Worm (Caenorhabditis elegans) whole organism, L2 larva: ENCODE measurements around the gene C14A4.6.

ENCODE experiments used
- C34F6.9 ChIP-seq: fragments of 150-350 bp; optimal IDR thresholded peaks from 2 replicates; lab custom pipeline; 2014; ENCODE audit warnings: missing biosample characterization, missing genetic modification characterization
- F13H6.1 ChIP-seq: sonication (generic microtip); optimal IDR thresholded peaks from 2 replicates; lab custom pipeline; 2016; ENCODE audit warnings: missing genetic modification characterization, missing compliant biosample characterization
- R02D3.7 ChIP-seq: fragments of 150-350 bp; optimal IDR thresholded peaks from 2 replicates; lab custom pipeline; 2014; ENCODE audit warnings: missing biosample characterization, missing genetic modification characterization
- Y55F3AM.14 ChIP-seq: fragments of 200-800 bp; sonication (Bioruptor generic); optimal IDR thresholded peaks from 2 replicates; lab custom pipeline; 2018; ENCODE audit warnings: mild to moderate bottlenecking, missing genetic modification characterization, missing compliant biosample characterization
- ZK546.5 ChIP-seq: sonication (generic microtip); optimal IDR thresholded peaks from 2 replicates; lab custom pipeline; 2017; ENCODE audit warnings: missing biosample characterization, missing genetic modification characterization
- alr-1 ChIP-seq: fragments of 150-350 bp; optimal IDR thresholded peaks from 2 replicates; lab custom pipeline; 2014; ENCODE audit warnings: missing biosample characterization, missing genetic modification characterization
- aly-2 ChIP-seq: fragments of 150-350 bp; optimal IDR thresholded peaks from 2 replicates; lab custom pipeline; 2014; ENCODE audit warnings: missing biosample characterization, missing genetic modification characterization
- ama-1 ChIP-seq: fragments of 150-350 bp; optimal IDR thresholded peaks from 2 replicates; lab custom pipeline; 2018; ENCODE audit warnings: inconsistent platforms
- blmp-1 ChIP-seq: sonication (generic microtip); optimal IDR thresholded peaks from 2 replicates; lab custom pipeline; 2017; ENCODE audit warnings: missing genetic modification characterization, mild to moderate bottlenecking, missing compliant biosample characterization, antibody characterized with exemption, moderate library complexity; ENCODE audit not compliant: insufficient read depth
- ceh-16 ChIP-seq: fragments of 150-350 bp; optimal IDR thresholded peaks from 2 replicates; lab custom pipeline; 2014; ENCODE audit warnings: missing biosample characterization, missing genetic modification characterization
- ceh-82 ChIP-seq: fragments of 150-350 bp; optimal IDR thresholded peaks from 2 replicates; lab custom pipeline; 2014; ENCODE audit warnings: missing biosample characterization, missing genetic modification characterization
- crh-2 ChIP-seq: sonication (generic microtip); optimal IDR thresholded peaks from 2 replicates; lab custom pipeline; 2017; ENCODE audit warnings: missing biosample characterization, missing genetic modification characterization
- dmd-4 ChIP-seq: sonication (generic microtip); optimal IDR thresholded peaks from 2 replicates; lab custom pipeline; 2017; ENCODE audit warnings: missing biosample characterization, missing genetic modification characterization
- egl-27 ChIP-seq: sonication (generic microtip); optimal IDR thresholded peaks from 3 replicates; lab custom pipeline; 2017; ENCODE audit warnings: missing biosample characterization, missing genetic modification reagents, missing genetic modification characterization
- elt-1 ChIP-seq: fragments of 150-350 bp; optimal IDR thresholded peaks from 2 replicates; lab custom pipeline; 2014; ENCODE audit warnings: missing biosample characterization, missing genetic modification characterization
- elt-3 ChIP-seq: sonication (generic microtip); optimal IDR thresholded peaks from 2 replicates; lab custom pipeline; 2017; ENCODE audit warnings: missing biosample characterization, missing genetic modification characterization
- fos-1 ChIP-seq: fragments of 150-350 bp; optimal IDR thresholded peaks from 2 replicates; lab custom pipeline; 2014; ENCODE audit warnings: missing biosample characterization, missing genetic modification characterization
- gmeb-1 ChIP-seq: fragments of 150-350 bp; optimal IDR thresholded peaks from 2 replicates; lab custom pipeline; 2014; ENCODE audit warnings: missing biosample characterization, missing genetic modification characterization
- lin-11 ChIP-seq: fragments of 150-350 bp; sonication (generic microtip); optimal IDR thresholded peaks from 2 replicates; lab custom pipeline; 2014; ENCODE audit warnings: missing biosample characterization, missing genetic modification characterization, inconsistent platforms, mixed read lengths
- lin-13 ChIP-seq: fragments of 150-350 bp; optimal IDR thresholded peaks from 2 replicates; lab custom pipeline; 2014; ENCODE audit warnings: missing biosample characterization, missing genetic modification reagents, missing genetic modification characterization
- lin-39 ChIP-seq: fragments of 150-350 bp; optimal IDR thresholded peaks from 2 replicates; lab custom pipeline; 2014; ENCODE audit warnings: missing biosample characterization, missing genetic modification reagents, missing genetic modification characterization
- lsy-2 ChIP-seq, 2 experiments: fragments of 150-350 bp in 1 of 2; sonication (generic microtip) in 1 of 2; optimal IDR thresholded peaks; 2 replicates each; lab custom pipeline; 2014 to 2017; ENCODE audit warnings: missing biosample characterization in 2 of 2, missing genetic modification characterization in 2 of 2
- mab-5 ChIP-seq: fragments of 150-350 bp; optimal IDR thresholded peaks from 2 replicates; lab custom pipeline; 2014; ENCODE audit warnings: missing biosample characterization, missing genetic modification characterization
- mbf-1 ChIP-seq: sonication (generic microtip); optimal IDR thresholded peaks from 2 replicates; lab custom pipeline; 2017; ENCODE audit warnings: missing biosample characterization, missing genetic modification characterization
- mdl-1 ChIP-seq, 2 experiments: fragments of 150-350 bp in 1 of 2; sonication (generic microtip) in 1 of 2; optimal IDR thresholded peaks; 2 replicates each; lab custom pipeline; 2017; ENCODE audit warnings: missing biosample characterization in 2 of 2, missing genetic modification characterization in 2 of 2
- nhr-10 ChIP-seq: sonication (generic microtip); optimal IDR thresholded peaks from 2 replicates; lab custom pipeline; 2017; ENCODE audit warnings: missing biosample characterization, missing genetic modification characterization
- nhr-11 ChIP-seq: fragments of 150-350 bp; optimal IDR thresholded peaks from 2 replicates; lab custom pipeline; 2014; ENCODE audit warnings: missing biosample characterization, missing genetic modification characterization
- nhr-12 ChIP-seq: fragments of 150-350 bp; optimal IDR thresholded peaks from 2 replicates; lab custom pipeline; 2014; ENCODE audit warnings: missing biosample characterization, missing genetic modification characterization
- nhr-129 ChIP-seq: fragments of 150-350 bp; optimal IDR thresholded peaks from 2 replicates; lab custom pipeline; 2014; ENCODE audit warnings: missing biosample characterization, missing genetic modification characterization
- nhr-21 ChIP-seq: fragments of 150-350 bp; optimal IDR thresholded peaks from 2 replicates; lab custom pipeline; 2014; ENCODE audit warnings: missing biosample characterization, missing genetic modification characterization
- nhr-23 ChIP-seq: fragments of 150-350 bp; optimal IDR thresholded peaks from 2 replicates; lab custom pipeline; 2014; ENCODE audit warnings: missing biosample characterization, missing genetic modification reagents, missing genetic modification characterization
- nhr-237 ChIP-seq: fragments of 150-350 bp; optimal IDR thresholded peaks from 2 replicates; lab custom pipeline; 2014; ENCODE audit warnings: missing biosample characterization, missing genetic modification characterization
- nhr-25 ChIP-seq: fragments of 150-350 bp; sonication (generic microtip); optimal IDR thresholded peaks from 3 replicates; lab custom pipeline; 2014; ENCODE audit warnings: missing biosample characterization, missing genetic modification characterization
- nhr-6 ChIP-seq: fragments of 150-350 bp; optimal IDR thresholded peaks from 2 replicates; lab custom pipeline; 2014; ENCODE audit warnings: missing biosample characterization, missing genetic modification characterization
- nhr-77 ChIP-seq: fragments of 150-350 bp; optimal IDR thresholded peaks from 2 replicates; lab custom pipeline; 2014; ENCODE audit warnings: missing biosample characterization, missing genetic modification characterization
- peb-1 ChIP-seq: fragments of 150-350 bp; optimal IDR thresholded peaks from 2 replicates; lab custom pipeline; 2014; ENCODE audit warnings: missing biosample characterization, missing genetic modification characterization
- sem-4 ChIP-seq: fragments of 150-350 bp; optimal IDR thresholded peaks from 2 replicates; lab custom pipeline; 2014; ENCODE audit warnings: missing biosample characterization, missing genetic modification reagents, missing genetic modification characterization
- skn-1 ChIP-seq: sonication (generic microtip); optimal IDR thresholded peaks from 2 replicates; lab custom pipeline; 2017; ENCODE audit warnings: missing biosample characterization, missing genetic modification characterization
- sma-3 ChIP-seq: sonication (generic microtip); optimal IDR thresholded peaks from 2 replicates; lab custom pipeline; 2016; ENCODE audit warnings: missing genetic modification reagents, missing genetic modification characterization, missing compliant biosample characterization
- sma-9 ChIP-seq, 2 experiments: fragments of 150-350 bp in 1 of 2; sonication (generic microtip) in 1 of 2; optimal IDR thresholded peaks; 2 replicates each; lab custom pipeline; 2014 to 2016; ENCODE audit warnings: missing genetic modification characterization in 2 of 2, mild to moderate bottlenecking in 1 of 2, missing biosample characterization in 1 of 2, missing compliant biosample characterization in 1 of 2, missing genetic modification reagents in 1 of 2, moderate library complexity in 1 of 2
- snpc-4 ChIP-seq: fragments of 150-350 bp; optimal IDR thresholded peaks from 2 replicates; lab custom pipeline; 2014; ENCODE audit warnings: missing biosample characterization, missing genetic modification characterization
- unc-39 ChIP-seq: fragments of 150-350 bp; optimal IDR thresholded peaks from 2 replicates; lab custom pipeline; 2014; ENCODE audit warnings: missing biosample characterization, missing genetic modification characterization
- unc-55 ChIP-seq: fragments of 150-350 bp; sonication (generic microtip); optimal IDR thresholded peaks from 3 replicates; lab custom pipeline; 2014; ENCODE audit warnings: missing biosample characterization, missing genetic modification reagents, missing genetic modification characterization
- unc-62 ChIP-seq: fragments of 150-350 bp; optimal IDR thresholded peaks from 2 replicates; lab custom pipeline; 2014; ENCODE audit warnings: missing biosample characterization, missing genetic modification reagents, missing genetic modification characterization
- zag-1 ChIP-seq: fragments of 150-350 bp; optimal IDR thresholded peaks from 2 replicates; lab custom pipeline; 2014; ENCODE audit warnings: missing biosample characterization, missing genetic modification characterization
- ztf-1 ChIP-seq: fragments of 200-800 bp; sonication (Bioruptor generic); conservative IDR thresholded peaks from 2 replicates; pipeline ENCODE4 v1.3.6; 2022; ENCODE audit warnings: missing genetic modification characterization, missing compliant biosample characterization
- ztf-11 ChIP-seq: sonication (generic microtip); optimal IDR thresholded peaks from 2 replicates; lab custom pipeline; 2017; ENCODE audit warnings: missing biosample characterization, missing genetic modification characterization
- ztf-4 ChIP-seq: fragments of 150-350 bp; optimal IDR thresholded peaks from 2 replicates; lab custom pipeline; 2014; ENCODE audit warnings: missing biosample characterization, missing genetic modification characterization

The C14A4.6 gene

DNA sequence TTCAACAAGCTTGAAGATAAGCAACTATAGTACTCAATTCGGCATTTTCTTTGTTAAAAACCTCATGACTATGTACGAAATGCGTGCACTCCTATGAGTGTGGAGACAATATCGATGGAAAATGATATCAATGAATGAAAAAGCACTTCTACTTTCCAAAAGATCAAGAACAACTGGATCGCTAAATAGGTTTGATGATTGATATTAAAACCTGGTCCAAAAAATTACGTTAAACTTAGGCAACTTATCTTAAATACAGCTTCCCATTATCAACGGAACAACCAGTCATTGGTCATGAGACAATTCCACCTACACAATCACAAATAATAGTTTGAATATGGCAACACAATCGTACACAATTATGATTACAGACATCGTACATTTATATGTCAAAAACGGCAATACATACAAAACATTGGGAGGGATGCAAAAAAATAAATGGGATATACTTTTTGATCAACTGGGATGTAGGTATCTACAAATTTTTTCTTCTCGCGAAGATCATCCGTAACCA, 34.8 kb downstream of the C14A4.6 start:
- TF ChIP-seq nhr-12 (tag; lab: Kevin White, UChicago) (no peak), fos-1 (tag; lab: Kevin White, UChicago) (peak; percentile 4), ama-1 (lab: Kevin White, UChicago) (peak; percentile 7), nhr-237 (tag; lab: Kevin White, UChicago) (no peak), nhr-6 (peak; percentile 13), nhr-21 (tag; lab: Kevin White, UChicago) (peak; percentile 23), lin-11 (tag; lab: Kevin White, UChicago) (no peak)

DNA sequence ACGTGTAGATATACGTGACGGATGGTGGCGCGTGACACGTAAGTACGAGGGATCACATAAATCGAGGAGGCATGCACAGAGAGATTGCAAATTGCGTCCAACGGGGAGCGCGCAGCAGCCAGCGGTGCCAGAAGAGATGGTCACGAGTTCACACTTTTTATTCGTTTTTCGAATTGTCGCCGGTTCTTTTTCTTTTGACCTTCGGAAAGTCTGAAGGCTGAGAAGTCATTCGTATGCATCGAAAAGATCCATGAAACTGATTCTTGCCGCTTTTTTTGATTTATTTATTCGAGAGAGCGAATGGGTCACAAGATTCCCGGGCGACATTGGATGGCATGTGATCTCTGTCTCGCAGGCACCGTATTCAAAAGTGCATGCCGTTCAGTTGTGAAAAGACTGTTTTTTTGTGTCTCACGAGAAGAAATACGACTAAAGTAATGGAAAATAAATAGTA, 35.6 kb downstream of the C14A4.6 start:
- TF ChIP-seq ama-1 (lab: Kevin White, UChicago), result peak; percentile 81
- TF ChIP-seq sem-4, result peak; percentile 73
- no peak for TF ChIP-seq ztf-11
- TF ChIP-seq unc-55 (GFP tag; lab: Kevin White, UChicago), result no peak
- peak in 1 of 2 experiments; percentile 7 for TF ChIP-seq mdl-1 (tag; optimal IDR thresholded peaks at IDR 0.05; lab: Kevin White, UChicago)
- peak; percentile 85 for TF ChIP-seq nhr-25
- TF ChIP-seq nhr-11 (tag; lab: Kevin White, UChicago), result no peak
- no peak for TF ChIP-seq nhr-23 (tag; lab: Kevin White, UChicago)
- peak; percentile 28 for TF ChIP-seq snpc-4 (tag; lab: Kevin White, UChicago)
- TF ChIP-seq gmeb-1 (tag; lab: Kevin White, UChicago), result peak; percentile 60
- no peak for TF ChIP-seq unc-39
- TF ChIP-seq nhr-77 (tag; lab: Kevin White, UChicago), result no peak
- TF ChIP-seq nhr-129 (tag; lab: Kevin White, UChicago), result peak; percentile 77
- TF ChIP-seq sma-9 (GFP tag; optimal IDR thresholded peaks at IDR 0.05; lab: Kevin White, UChicago), result peak; percentile 73
- no peak for TF ChIP-seq sma-9 (tag; optimal IDR thresholded peaks at IDR 0.05; lab: Kevin White, UChicago)
- TF ChIP-seq ZK546.5 (tag; lab: Kevin White, UChicago), result no peak
- TF ChIP-seq blmp-1, result peak; percentile 60
- peak; percentile 59 for TF ChIP-seq sma-3 (GFP tag; lab: Kevin White, UChicago)
- TF ChIP-seq nhr-237 (tag; lab: Kevin White, UChicago), result no peak
- no peak for TF ChIP-seq fos-1 (tag; lab: Kevin White, UChicago)
- TF ChIP-seq lin-39 (tag; lab: Kevin White, UChicago), result no peak
- TF ChIP-seq unc-62 (GFP tag; lab: Kevin White, UChicago), result no peak
- TF ChIP-seq dmd-4 (tag; lab: Kevin White, UChicago), result no peak
- TF ChIP-seq nhr-10 (tag; lab: Kevin White, UChicago), result no peak
- TF ChIP-seq lin-13 (GFP tag; lab: Kevin White, UChicago), result peak; percentile 3
- TF ChIP-seq elt-1 (tag; lab: Kevin White, UChicago), result no peak
- no peak for TF ChIP-seq egl-27 (tag; lab: Kevin White, UChicago)
- no peak for TF ChIP-seq elt-3 (tag; lab: Kevin White, UChicago)
- peak; percentile 16 for TF ChIP-seq lin-11 (tag; lab: Kevin White, UChicago)
- TF ChIP-seq ztf-4, result peak; percentile 62
- no peak for TF ChIP-seq R02D3.7 (tag; lab: Kevin White, UChicago)
- no peak for TF ChIP-seq peb-1
- TF ChIP-seq nhr-12 (tag; lab: Kevin White, UChicago), result no peak
- no peak for TF ChIP-seq skn-1
- TF ChIP-seq mab-5 (tag; lab: Kevin White, UChicago), result peak; percentile 41
- TF ChIP-seq alr-1 (tag; lab: Kevin White, UChicago), result no peak
- no peak for TF ChIP-seq ceh-82 (tag; lab: Kevin White, UChicago)
- no peak for TF ChIP-seq mbf-1 (tag; lab: Kevin White, UChicago)
- peak; percentile 53 for TF ChIP-seq Y55F3AM.14 (GFP tag; lab: Kevin White, UChicago)
- peak; percentile 86 for TF ChIP-seq C34F6.9 (tag; lab: Kevin White, UChicago)
- no peak for TF ChIP-seq nhr-6
- peak; percentile 68 for TF ChIP-seq nhr-21 (tag; lab: Kevin White, UChicago)
- TF ChIP-seq ztf-1 (GFP tag; lab: Robert Waterston, UW), result no peak
- no peak for TF ChIP-seq aly-2 (tag; lab: Kevin White, UChicago)
- TF ChIP-seq crh-2 (tag; lab: Kevin White, UChicago), result no peak
- no peak for TF ChIP-seq zag-1 (tag; lab: Kevin White, UChicago)
- peak in 1 of 2 experiments; percentile 67 for TF ChIP-seq lsy-2 (tag; optimal IDR thresholded peaks at IDR 0.05; lab: Kevin White, UChicago)
- no peak for TF ChIP-seq ceh-16
- TF ChIP-seq F13H6.1 (tag; lab: Kevin White, UChicago), result peak; percentile 50
